Worm (Caenorhabditis elegans) whole organism, L1 larva: Measurements from ENCODE around the gene C16A3.5.

Experiments used
- F16B12.6 ChIP-seq: fragments of 150-350 bp; optimal IDR thresholded peaks from 2 replicates; lab custom pipeline; 2014; ENCODE audit warnings: missing biosample characterization, missing genetic modification characterization
- Y116A8C.19 ChIP-seq: sonication (generic microtip); optimal IDR thresholded peaks from 2 replicates; lab custom pipeline; 2016; ENCODE audit warnings: missing compliant biosample characterization, missing genetic modification characterization, borderline replicate concordance
- alr-1 ChIP-seq: fragments of 200-800 bp; sonication (Bioruptor generic); optimal IDR thresholded peaks from 2 replicates; lab custom pipeline; 2018; ENCODE audit warnings: borderline replicate concordance, mild to moderate bottlenecking, missing genetic modification characterization, missing compliant biosample characterization
- ama-1 ChIP-seq: fragments of 150-350 bp; optimal IDR thresholded peaks from 2 replicates; lab custom pipeline; 2014
- blmp-1 ChIP-seq: fragments of 150-350 bp; optimal IDR thresholded peaks from 2 replicates; lab custom pipeline; 2014; ENCODE audit warnings: missing biosample characterization, missing genetic modification characterization
- dsc-1 ChIP-seq: sonication (generic microtip); optimal IDR thresholded peaks from 2 replicates; lab custom pipeline; 2016; ENCODE audit warnings: mild to moderate bottlenecking, missing genetic modification characterization, missing compliant biosample characterization
- egl-13 ChIP-seq: sonication (generic microtip); optimal IDR thresholded peaks from 2 replicates; lab custom pipeline; 2016; ENCODE audit warnings: missing genotype, missing genetic modification reagents, missing genetic modification characterization, missing compliant biosample characterization
- elt-2 ChIP-seq: sonication (generic microtip); optimal IDR thresholded peaks from 2 replicates; lab custom pipeline; 2016; ENCODE audit warnings: missing genetic modification characterization, mild to moderate bottlenecking, inconsistent platforms, missing compliant biosample characterization, missing genetic modification reagents
- elt-3 ChIP-seq, 6 experiments: fragments of 150-350 bp in 1 of 6; sonication (generic microtip); optimal IDR thresholded peaks; 2 replicates each; lab custom pipeline; 2017 to 2018; ENCODE audit warnings: missing biosample characterization in 6 of 6, missing genetic modification characterization in 6 of 6, inconsistent platforms in 1 of 6
- ets-5 ChIP-seq: fragments of 200-800 bp; sonication (Bioruptor generic); IDR thresholded peaks from 2 replicates; pipeline ENCODE4 v1.3.6; 2022; ENCODE audit warnings: missing genetic modification characterization, missing compliant biosample characterization
- fos-1 ChIP-seq: fragments of 150-350 bp; optimal IDR thresholded peaks from 2 replicates; lab custom pipeline; 2014; ENCODE audit warnings: missing biosample characterization, missing genetic modification characterization
- isw-1 ChIP-seq: fragments of 200-800 bp; sonication (Bioruptor generic); IDR thresholded peaks from 2 replicates; pipeline ENCODE4 v1.3.6; 2022; ENCODE audit warnings: missing genetic modification characterization, missing compliant biosample characterization
- jun-1 ChIP-seq: fragments of 150-350 bp; optimal IDR thresholded peaks from 2 replicates; lab custom pipeline; 2014; ENCODE audit warnings: missing biosample characterization, missing genetic modification reagents, missing genetic modification characterization
- lin-14 ChIP-seq: fragments of 200-800 bp; sonication (Bioruptor generic); optimal IDR thresholded peaks from 2 replicates; lab custom pipeline; 2018; ENCODE audit warnings: mild to moderate bottlenecking, missing genetic modification characterization, moderate library complexity, missing compliant biosample characterization
- lin-35 ChIP-seq, 2 experiments: fragments of 150-350 bp; optimal IDR thresholded peaks; 2 replicates each; lab custom pipeline; 2014; ENCODE audit warnings: missing biosample characterization in 2 of 2, missing genetic modification characterization in 2 of 2, missing genetic modification reagents in 2 of 2
- lir-3 ChIP-seq: sonication (generic microtip); optimal IDR thresholded peaks from 2 replicates; lab custom pipeline; 2016; ENCODE audit warnings: mild to moderate bottlenecking, missing genetic modification characterization, moderate library complexity, missing compliant biosample characterization; ENCODE audit not compliant: poor library complexity
- mdl-1 ChIP-seq, 2 experiments: fragments of 150-350 bp; optimal IDR thresholded peaks; 2 replicates each; lab custom pipeline; 2014 to 2017; ENCODE audit warnings: missing biosample characterization in 2 of 2, missing genetic modification characterization in 2 of 2, inconsistent platforms in 1 of 2
- nhr-19 ChIP-seq: fragments of 200-800 bp; sonication (Bioruptor generic); conservative IDR thresholded peaks from 2 replicates; pipeline ENCODE4 v1.3.6; 2022; ENCODE audit warnings: missing genetic modification characterization, missing compliant biosample characterization
- nhr-20 ChIP-seq: sonication (generic microtip); optimal IDR thresholded peaks from 2 replicates; lab custom pipeline; 2016; ENCODE audit warnings: mild to moderate bottlenecking, missing genetic modification characterization, missing compliant biosample characterization
- nhr-237 ChIP-seq: fragments of 150-350 bp; optimal IDR thresholded peaks from 2 replicates; lab custom pipeline; 2014; ENCODE audit warnings: missing biosample characterization, missing genetic modification characterization
- nhr-71 ChIP-seq: sonication (generic microtip); optimal IDR thresholded peaks from 2 replicates; lab custom pipeline; 2016; ENCODE audit warnings: mild to moderate bottlenecking, missing genetic modification characterization, moderate library complexity, missing compliant biosample characterization
- nhr-76 ChIP-seq: sonication (generic microtip); optimal IDR thresholded peaks from 2 replicates; lab custom pipeline; 2017; ENCODE audit warnings: missing biosample characterization, missing genetic modification characterization
- nhr-84 ChIP-seq: sonication (generic microtip); optimal IDR thresholded peaks from 2 replicates; lab custom pipeline; 2017; ENCODE audit warnings: missing biosample characterization, missing genetic modification characterization
- nhr-85 ChIP-seq: sonication (generic microtip); peaks from one replicate; lab custom pipeline; 2016; ENCODE audit warnings: missing genetic modification characterization, inconsistent platforms, missing compliant biosample characterization
- nhr-90 ChIP-seq: sonication (generic microtip); optimal IDR thresholded peaks from 2 replicates; lab custom pipeline; 2016; ENCODE audit warnings: mild to moderate bottlenecking, missing genetic modification characterization, missing compliant biosample characterization; ENCODE audit not compliant: poor library complexity
- snu-23 ChIP-seq: sonication (generic microtip); optimal IDR thresholded peaks from 2 replicates; lab custom pipeline; 2016; ENCODE audit warnings: missing genetic modification characterization, missing compliant biosample characterization
- sox-4 ChIP-seq: sonication (generic microtip); optimal IDR thresholded peaks from 2 replicates; lab custom pipeline; 2016; ENCODE audit warnings: missing genetic modification characterization, missing compliant biosample characterization
- sptf-1 ChIP-seq: fragments of 150-350 bp; optimal IDR thresholded peaks from 2 replicates; lab custom pipeline; 2014; ENCODE audit warnings: missing biosample characterization, missing genetic modification characterization
- swsn-7 ChIP-seq: sonication (generic microtip); optimal IDR thresholded peaks from 2 replicates; lab custom pipeline; 2016; ENCODE audit warnings: missing genetic modification characterization, missing compliant biosample characterization
- unc-130 ChIP-seq: fragments of 150-350 bp; optimal IDR thresholded peaks from 2 replicates; lab custom pipeline; 2017; ENCODE audit warnings: missing biosample characterization, missing genetic modification characterization, inconsistent platforms
- unc-98 ChIP-seq: fragments of 200-800 bp; sonication (Bioruptor generic); IDR thresholded peaks from 2 replicates; pipeline ENCODE4 v1.3.6; 2022; ENCODE audit warnings: missing genetic modification characterization, missing compliant biosample characterization
- zag-1 ChIP-seq: fragments of 150-350 bp; optimal IDR thresholded peaks from 2 replicates; lab custom pipeline; 2014; ENCODE audit warnings: missing biosample characterization, missing genetic modification characterization
- zip-4 ChIP-seq: fragments of 200-800 bp; sonication (Bioruptor generic); optimal IDR thresholded peaks from 2 replicates; lab custom pipeline; 2018; ENCODE audit warnings: mild to moderate bottlenecking, missing genetic modification characterization, moderate library complexity, missing compliant biosample characterization
- ztf-11 ChIP-seq, 2 experiments: sonication (generic microtip); optimal IDR thresholded peaks; 2 replicates each; lab custom pipeline; 2016 to 2017; ENCODE audit warnings: missing genetic modification characterization in 2 of 2, missing biosample characterization in 1 of 2, missing compliant biosample characterization in 1 of 2
- ztf-4 ChIP-seq: fragments of 150-350 bp; optimal IDR thresholded peaks from 2 replicates; lab custom pipeline; 2014; ENCODE audit warnings: missing biosample characterization, missing genetic modification characterization

C16A3.5 gene

DNA sequence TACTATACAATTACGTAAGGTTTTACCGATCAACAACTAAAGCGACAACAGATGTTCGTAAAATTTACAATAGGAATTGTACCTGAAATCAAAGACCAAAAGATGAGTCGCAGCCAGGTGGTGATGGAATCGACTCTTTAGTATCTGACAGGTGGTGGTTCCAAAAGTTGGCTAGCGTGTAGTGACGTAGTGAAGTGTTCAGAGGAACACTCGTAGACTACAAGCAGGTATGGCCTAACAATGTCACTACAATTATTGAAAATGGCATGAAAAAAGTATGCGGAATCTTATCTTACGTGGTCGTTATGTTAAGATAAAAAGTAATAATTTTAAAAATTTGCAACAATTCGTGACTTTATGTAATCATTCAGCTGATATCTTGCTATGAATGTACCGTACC, 40.9 kb downstream of the C16A3.5 start:
- no peak for TF ChIP-seq swsn-7
- peak; percentile 74 for TF ChIP-seq nhr-85 (tag; lab: Kevin White, UChicago)

DNA sequence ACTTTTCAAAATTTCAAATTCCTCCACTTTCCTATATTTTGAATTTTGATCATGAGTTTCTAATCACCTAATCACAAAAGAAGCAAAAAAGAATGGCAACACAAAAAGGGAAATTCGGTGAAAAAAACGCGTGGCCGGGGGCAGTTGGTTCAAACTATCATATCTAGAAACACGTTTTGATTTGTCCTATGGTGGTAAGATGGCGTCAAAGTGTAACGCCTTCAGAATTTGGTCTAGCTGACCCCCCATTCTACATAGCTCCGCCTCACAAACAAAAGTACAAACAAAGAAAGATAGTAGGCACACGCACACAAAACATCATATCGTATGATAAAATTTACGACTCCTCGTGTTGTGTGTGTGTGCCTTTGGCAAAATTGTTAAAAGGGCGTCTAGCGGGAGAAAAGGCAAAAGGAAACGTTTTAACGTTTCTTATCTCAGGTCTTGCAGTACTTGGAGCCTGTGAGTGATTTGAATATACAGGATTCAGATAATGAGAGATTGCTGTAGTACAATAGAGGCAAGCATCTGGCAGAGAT, 41.5 kb downstream of the C16A3.5 start:
- TF ChIP-seq elt-2 (tag; lab: Kevin White, UChicago) (peak; percentile 72), nhr-19 (GFP tag; lab: Robert Waterston, UW) (peak; percentile 34), nhr-90 (tag; lab: Kevin White, UChicago) (peak; percentile 35), nhr-71 (tag; lab: Kevin White, UChicago) (peak; percentile 28), nhr-20 (tag; lab: Kevin White, UChicago) (peak; percentile 16), lin-35 (GFP tag; optimal IDR thresholded peaks at IDR 0.05; lab: Kevin White, UChicago) (peak in 1 of 2 experiments; percentile 57), nhr-237 (no peak), ztf-11 (tag; optimal IDR thresholded peaks at IDR 0.05; lab: Kevin White, UChicago) (no peak), nhr-85 (tag; lab: Kevin White, UChicago) (peak; percentile 45), Y116A8C.19 (tag; lab: Kevin White, UChicago) (no peak), ets-5 (GFP tag; lab: Robert Waterston, UW) (no peak), mdl-1 (tag; optimal IDR thresholded peaks at IDR 0.05; lab: Kevin White, UChicago) (peak in 1 of 2 experiments; percentile 31), nhr-84 (tag; lab: Kevin White, UChicago) (no peak), lir-3 (tag; lab: Kevin White, UChicago) (no peak), blmp-1 (peak; percentile 36), jun-1 (tag; lab: Kevin White, UChicago) (peak; percentile 14), unc-130 (tag; lab: Kevin White, UChicago) (no peak), lin-14 (GFP tag; lab: Kevin White, UChicago) (peak; percentile 41)

DNA sequence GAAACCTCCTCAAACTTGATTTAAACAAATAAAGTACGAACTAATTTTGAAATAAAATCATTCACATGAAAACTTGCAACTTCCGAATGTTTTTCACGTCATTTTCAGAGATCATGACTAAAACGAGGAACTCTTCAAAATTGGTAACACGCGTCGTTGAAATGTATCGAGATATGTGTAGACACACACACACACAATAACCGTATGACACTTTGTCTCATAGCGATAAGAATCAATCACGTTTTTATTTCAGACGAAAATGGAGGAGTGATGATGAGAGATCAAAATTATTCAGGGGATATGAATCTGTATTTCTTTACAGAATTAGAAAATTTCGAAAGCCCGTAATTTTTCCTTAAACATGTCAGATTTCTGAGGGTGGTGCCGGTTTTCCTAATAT, 42.1 kb downstream of the C16A3.5 start:
- TF ChIP-seq unc-98 (GFP tag; lab: Robert Waterston, UW) (no peak), isw-1 (GFP tag; lab: Robert Waterston, UW) (no peak), ztf-4 (tag; lab: Kevin White, UChicago) (no peak), egl-13 (tag; lab: Kevin White, UChicago) (no peak), lin-35 (GFP tag; optimal IDR thresholded peaks at IDR 0.05; lab: Kevin White, UChicago) (peak in 1 of 2 experiments; percentile 50), nhr-20 (tag; lab: Kevin White, UChicago) (peak; percentile 45), elt-2 (tag; lab: Kevin White, UChicago) (peak; percentile 46), lin-14 (GFP tag; lab: Kevin White, UChicago) (peak; percentile 45), nhr-19 (GFP tag; lab: Robert Waterston, UW) (0 out of 2 replicates have a peak, but pooled peaks have one; percentile 4), nhr-71 (tag; lab: Kevin White, UChicago) (peak; percentile 30), fos-1 (tag; lab: Kevin White, UChicago) (no peak), snu-23 (GFP tag; lab: Kevin White, UChicago) (peak; percentile 28), zip-4 (GFP tag; lab: Kevin White, UChicago) (no peak), nhr-85 (tag; lab: Kevin White, UChicago) (peak; percentile 78), dsc-1 (no peak), ama-1 (lab: Kevin White, UChicago) (no peak)
- TF ChIP-seq, all 84 proteins: peak for 8

DNA sequence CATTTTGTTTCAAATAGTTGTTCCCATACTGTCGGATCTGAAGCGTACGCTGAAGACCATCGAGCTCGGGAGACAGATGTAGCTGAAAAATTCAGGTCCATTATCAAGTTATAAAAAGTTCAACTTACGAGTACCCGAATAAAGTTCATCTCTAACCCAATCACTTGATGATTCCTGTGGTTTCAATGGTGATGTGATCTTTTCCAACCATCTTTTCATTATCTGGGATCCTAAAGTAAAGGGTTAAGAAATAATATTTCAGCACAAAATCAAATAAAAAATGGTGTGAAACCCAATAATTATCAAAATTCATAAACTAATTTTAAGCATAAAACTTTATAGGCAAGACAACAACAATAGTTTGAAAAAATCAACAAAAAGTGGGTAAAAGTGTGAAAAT, 46.6 kb downstream of the C16A3.5 start, which contains the start of gene C05D11.8:
Gene C05D11.8 (minus strand): TSS at position 101 of the 400 bp plus-strand sequence.
- TF ChIP-seq elt-3 (tag; optimal IDR thresholded peaks at IDR 0.05; lab: Kevin White, UChicago), result no peak
- no peak for TF ChIP-seq egl-13 (tag; lab: Kevin White, UChicago)
- TF ChIP-seq F16B12.6 (tag; lab: Kevin White, UChicago), result no peak
- no peak for TF ChIP-seq alr-1 (tag; lab: Kevin White, UChicago)
- TF ChIP-seq swsn-7, result no peak
- no peak for TF ChIP-seq zag-1 (tag; lab: Kevin White, UChicago)
- TF ChIP-seq jun-1 (tag; lab: Kevin White, UChicago), result no peak
- TF ChIP-seq nhr-76 (tag; lab: Kevin White, UChicago), result no peak
- TF ChIP-seq ets-5 (GFP tag; lab: Robert Waterston, UW), result no peak
- no peak for TF ChIP-seq ama-1 (lab: Kevin White, UChicago)
- TF ChIP-seq sptf-1 (tag; lab: Kevin White, UChicago), result no peak
- no peak for TF ChIP-seq sox-4 (tag; lab: Kevin White, UChicago)
